Worm (Caenorhabditis elegans) whole organism, L4 larva: ENCODE measurements around the gene Y54G2A.16.

Source experiments
- F10B5.3 ChIP-seq: sonication (generic microtip); optimal IDR thresholded peaks from 2 replicates; lab custom pipeline; 2016; ENCODE audit warnings: mild to moderate bottlenecking, missing genetic modification characterization, missing compliant biosample characterization
- F44E2.7 ChIP-seq: fragments of 200-800 bp; sonication (Bioruptor generic); IDR thresholded peaks from 2 replicates; pipeline ENCODE4 v2.1.2; 2022; ENCODE audit warnings: missing genetic modification characterization, missing compliant biosample characterization
- T26A8.4 ChIP-seq: fragments of 200-800 bp; sonication (Bioruptor generic); IDR thresholded peaks from 2 replicates; pipeline ENCODE4 v1.3.6; 2022; ENCODE audit warnings: missing genetic modification characterization, missing compliant biosample characterization
- Y48G9A.11 ChIP-seq: fragments of 200-800 bp; sonication (Bioruptor generic); IDR thresholded peaks from 2 replicates; pipeline ENCODE4 v1.3.6; 2022; ENCODE audit warnings: missing genetic modification reagents, missing genetic modification characterization, missing compliant biosample characterization
- ama-1 ChIP-seq: fragments of 150-350 bp; optimal IDR thresholded peaks from 2 replicates; lab custom pipeline; 2014; ENCODE audit warnings: inconsistent platforms, mixed read lengths
- ceh-32 ChIP-seq: sonication (generic microtip); optimal IDR thresholded peaks from 2 replicates; lab custom pipeline; 2016; ENCODE audit warnings: mild to moderate bottlenecking, missing genetic modification characterization, missing compliant biosample characterization; ENCODE audit not compliant: poor library complexity
- ceh-62 ChIP-seq: sonication (generic microtip); optimal IDR thresholded peaks from 2 replicates; lab custom pipeline; 2017; ENCODE audit warnings: missing biosample characterization, missing genetic modification characterization
- ceh-82 ChIP-seq: sonication (generic microtip); optimal IDR thresholded peaks from 2 replicates; lab custom pipeline; 2017; ENCODE audit warnings: missing biosample characterization, missing genetic modification characterization
- cey-2 ChIP-seq: sonication (generic microtip); optimal IDR thresholded peaks from 3 replicates; lab custom pipeline; 2017; ENCODE audit warnings: missing genetic modification characterization, mild to moderate bottlenecking, missing compliant biosample characterization, antibody characterized with exemption, borderline replicate concordance; ENCODE audit not compliant: insufficient read depth
- ctbp-1 ChIP-seq: fragments of 200-800 bp; sonication (Bioruptor generic); IDR thresholded peaks from 2 replicates; pipeline ENCODE4 v1.3.6; 2022; ENCODE audit warnings: missing genetic modification reagents, missing genetic modification characterization, missing compliant biosample characterization
- daf-16 ChIP-seq, 3 experiments: sonication (generic microtip); optimal IDR thresholded peaks; 2 replicates each; lab custom pipeline; 2016 to 2017; ENCODE audit warnings: missing genetic modification characterization in 3 of 3, missing genetic modification reagents in 3 of 3, mild to moderate bottlenecking in 2 of 3, missing compliant biosample characterization in 2 of 3, missing biosample characterization in 1 of 3, moderate library complexity in 1 of 3
- daf-8 ChIP-seq: fragments of 200-800 bp; sonication (Bioruptor generic); IDR thresholded peaks from 2 replicates; pipeline ENCODE4 v1.3.6; 2022; ENCODE audit warnings: missing genetic modification characterization, missing compliant biosample characterization
- dpl-1 ChIP-seq: fragments of 150-350 bp; optimal IDR thresholded peaks from 2 replicates; lab custom pipeline; 2014; ENCODE audit warnings: missing biosample characterization, missing genetic modification reagents, missing genetic modification characterization
- dve-1 ChIP-seq: sonication (generic microtip); optimal IDR thresholded peaks from 2 replicates; lab custom pipeline; 2017; ENCODE audit warnings: antibody characterized with exemption, mild to moderate bottlenecking, missing genetic modification characterization, missing compliant biosample characterization; ENCODE audit not compliant: insufficient read depth
- egl-43 ChIP-seq: fragments of 200-800 bp; sonication (Bioruptor generic); IDR thresholded peaks from 2 replicates; pipeline ENCODE4 v1.3.6; 2022; ENCODE audit warnings: missing genetic modification reagents, missing genetic modification characterization, missing compliant biosample characterization
- hlh-30 ChIP-seq: sonication (generic microtip); optimal IDR thresholded peaks from 2 replicates; lab custom pipeline; 2017; ENCODE audit warnings: antibody characterized with exemption, mild to moderate bottlenecking, missing genetic modification characterization, missing compliant biosample characterization; ENCODE audit not compliant: insufficient read depth
- hmg-1.1 ChIP-seq: fragments of 200-800 bp; sonication (Bioruptor generic); IDR thresholded peaks from 2 replicates; pipeline ENCODE4 v1.3.6; 2022; ENCODE audit warnings: missing genetic modification reagents, missing genetic modification characterization, missing compliant biosample characterization
- jun-1 ChIP-seq: fragments of 150-350 bp; optimal IDR thresholded peaks from 2 replicates; lab custom pipeline; 2014; ENCODE audit warnings: missing biosample characterization, missing genetic modification reagents, missing genetic modification characterization
- lim-7 ChIP-seq: fragments of 200-800 bp; sonication (Bioruptor generic); IDR thresholded peaks from 2 replicates; pipeline ENCODE4 v1.3.6; 2022; ENCODE audit warnings: missing genetic modification characterization, missing compliant biosample characterization
- lin-1 ChIP-seq: fragments of 200-800 bp; sonication (Bioruptor generic); IDR thresholded peaks from 2 replicates; pipeline ENCODE4 v1.3.6; 2022; ENCODE audit warnings: missing genetic modification reagents, missing genetic modification characterization, missing compliant biosample characterization
- lin-13 ChIP-seq: fragments of 150-350 bp; optimal IDR thresholded peaks from 2 replicates; lab custom pipeline; 2014; ENCODE audit warnings: missing biosample characterization, missing genetic modification reagents, missing genetic modification characterization
- lin-15B ChIP-seq: fragments of 150-350 bp; sonication (generic microtip); optimal IDR thresholded peaks from 3 replicates; lab custom pipeline; 2014; ENCODE audit warnings: missing biosample characterization, missing genetic modification characterization
- lin-38 ChIP-seq: fragments of 200-800 bp; sonication (Bioruptor generic); IDR thresholded peaks from 2 replicates; pipeline ENCODE4 v1.3.6; 2022; ENCODE audit warnings: missing genetic modification reagents, missing genetic modification characterization, missing compliant biosample characterization
- lir-3 ChIP-seq: sonication (generic microtip); optimal IDR thresholded peaks from 2 replicates; lab custom pipeline; 2016; ENCODE audit warnings: mild to moderate bottlenecking, missing genetic modification characterization, missing compliant biosample characterization
- lsy-2 ChIP-seq, 2 experiments: fragments of 150-350 bp in 1 of 2; sonication (generic microtip) in 1 of 2; optimal IDR thresholded peaks; 2 replicates each; lab custom pipeline; 2014 to 2017; ENCODE audit warnings: missing biosample characterization in 2 of 2, missing genetic modification characterization in 2 of 2
- mep-1 ChIP-seq: fragments of 150-350 bp; sonication (generic microtip); optimal IDR thresholded peaks from 3 replicates; lab custom pipeline; 2014; ENCODE audit warnings: missing biosample characterization, missing genetic modification characterization
- mes-2 ChIP-seq: sonication (generic microtip); optimal IDR thresholded peaks from 2 replicates; lab custom pipeline; 2016; ENCODE audit warnings: missing genotype, mild to moderate bottlenecking, missing genetic modification characterization, missing compliant biosample characterization; ENCODE audit not compliant: poor library complexity, severe bottlenecking
- nhr-10 ChIP-seq: fragments of 150-350 bp; optimal IDR thresholded peaks from 2 replicates; lab custom pipeline; 2014; ENCODE audit warnings: missing biosample characterization, missing genetic modification characterization
- nhr-102 ChIP-seq: sonication (generic microtip); optimal IDR thresholded peaks from 2 replicates; lab custom pipeline; 2016; ENCODE audit warnings: mild to moderate bottlenecking, missing genetic modification characterization, moderate library complexity, missing compliant biosample characterization
- nhr-11 ChIP-seq: fragments of 150-350 bp; optimal IDR thresholded peaks from 2 replicates; lab custom pipeline; 2014; ENCODE audit warnings: missing biosample characterization, missing genetic modification characterization
- nhr-237 ChIP-seq: sonication (generic microtip); optimal IDR thresholded peaks from 2 replicates; lab custom pipeline; 2017; ENCODE audit warnings: missing biosample characterization, missing genetic modification characterization
- nhr-42 ChIP-seq: fragments of 200-800 bp; sonication (Bioruptor generic); IDR thresholded peaks from 2 replicates; pipeline ENCODE4 v1.3.6; 2022; ENCODE audit warnings: missing genetic modification characterization, missing compliant biosample characterization
- nhr-6 ChIP-seq: fragments of 150-350 bp; optimal IDR thresholded peaks from 2 replicates; lab custom pipeline; 2014; ENCODE audit warnings: missing biosample characterization, missing genetic modification characterization
- nhr-76 ChIP-seq: fragments of 150-350 bp; optimal IDR thresholded peaks from 2 replicates; lab custom pipeline; 2014; ENCODE audit warnings: missing biosample characterization, missing genetic modification characterization
- nhr-77 ChIP-seq: fragments of 150-350 bp; optimal IDR thresholded peaks from 2 replicates; lab custom pipeline; 2014; ENCODE audit warnings: missing biosample characterization, missing genetic modification characterization
- pqm-1 ChIP-seq: sonication (generic microtip); optimal IDR thresholded peaks from 2 replicates; lab custom pipeline; 2017; ENCODE audit warnings: missing biosample characterization, missing genetic modification characterization
- set-16 ChIP-seq: fragments of 200-800 bp; sonication (Bioruptor generic); IDR thresholded peaks from 2 replicates; pipeline ENCODE4 v1.3.6; 2022; ENCODE audit warnings: missing genetic modification reagents, missing genetic modification characterization, missing compliant biosample characterization
- skn-1 ChIP-seq: fragments of 150-350 bp; optimal IDR thresholded peaks from 2 replicates; lab custom pipeline; 2014; ENCODE audit warnings: missing biosample characterization, missing genetic modification characterization
- snpc-1.2 ChIP-seq: fragments of 200-800 bp; sonication (Bioruptor generic); IDR thresholded peaks from 2 replicates; pipeline ENCODE4 v1.3.6; 2022; ENCODE audit warnings: missing genetic modification reagents, missing genetic modification characterization, missing compliant biosample characterization
- snpc-4 ChIP-seq: fragments of 150-350 bp; optimal IDR thresholded peaks from 2 replicates; lab custom pipeline; 2014; ENCODE audit warnings: missing biosample characterization, missing genetic modification characterization
- spr-3 ChIP-seq: fragments of 200-800 bp; sonication (Bioruptor generic); optimal IDR thresholded peaks from 2 replicates; lab custom pipeline; 2018; ENCODE audit warnings: mild to moderate bottlenecking, missing genetic modification characterization, missing compliant biosample characterization
- unc-39 ChIP-seq: sonication (generic microtip); optimal IDR thresholded peaks from 2 replicates; lab custom pipeline; 2017; ENCODE audit warnings: missing biosample characterization, missing genetic modification characterization
- vab-7 ChIP-seq: fragments of 200-800 bp; sonication (Bioruptor generic); IDR thresholded peaks from 2 replicates; pipeline ENCODE4 v1.3.6; 2022; ENCODE audit warnings: missing genetic modification reagents, missing genetic modification characterization, missing compliant biosample characterization
- zfp-3 ChIP-seq: fragments of 200-800 bp; sonication (Bioruptor generic); conservative IDR thresholded peaks from 2 replicates; pipeline ENCODE4 v1.3.6; 2022; ENCODE audit warnings: missing genetic modification reagents, missing genetic modification characterization, missing compliant biosample characterization
- zip-11 ChIP-seq: fragments of 200-800 bp; sonication (Bioruptor generic); IDR thresholded peaks from 2 replicates; pipeline ENCODE4 v1.3.6; 2022; ENCODE audit warnings: missing genetic modification characterization, missing compliant biosample characterization
- zip-2 ChIP-seq: fragments of 150-350 bp; optimal IDR thresholded peaks from 2 replicates; lab custom pipeline; 2014; ENCODE audit warnings: missing biosample characterization, missing genetic modification characterization
- ztf-11 ChIP-seq: fragments of 150-350 bp; optimal IDR thresholded peaks from 2 replicates; lab custom pipeline; 2014; ENCODE audit warnings: missing biosample characterization, missing genetic modification characterization

The Y54G2A.16 gene

ce11 chrIV:2890401-2890952 lies 25.8 kb upstream of the Y54G2A.16 start, which contains the start of the genes nprt-1 and dib-1:
TSS of gene nprt-1 (minus strand) at chrIV:2890451.
TSS of gene dib-1 (plus strand) at chrIV:2890882.
- TF ChIP-seq dve-1 (tag; lab: Kevin White, UChicago) = peak; percentile 27
- no peak for TF ChIP-seq snpc-4 (tag; lab: Kevin White, UChicago)
- no peak for TF ChIP-seq nhr-11 (tag; lab: Kevin White, UChicago)
- peak in 1 of 2 experiments; percentile 72 for TF ChIP-seq lsy-2 (tag; optimal IDR thresholded peaks at IDR 0.05; lab: Kevin White, UChicago)
- peak; percentile 20 for TF ChIP-seq ama-1
- no peak for TF ChIP-seq ceh-32
- no peak for TF ChIP-seq ceh-62 (tag; lab: Kevin White, UChicago)
- TF ChIP-seq mep-1 (tag; lab: Kevin White, UChicago) = peak; percentile 24
- no peak for TF ChIP-seq jun-1 (tag; lab: Kevin White, UChicago)
- no peak for TF ChIP-seq F10B5.3
- TF ChIP-seq lin-13 = no peak
- TF ChIP-seq nhr-10 (tag; lab: Kevin White, UChicago) = no peak
- no peak for TF ChIP-seq F44E2.7 (GFP tag; lab: Robert Waterston, UW)
- no peak for TF ChIP-seq spr-3
- TF ChIP-seq lin-15B (tag; lab: Kevin White, UChicago) = no peak
- TF ChIP-seq T26A8.4 = no peak
- TF ChIP-seq nhr-6 (tag; lab: Kevin White, UChicago) = no peak
- 0 out of 2 replicates have a peak, but pooled peaks have one; percentile 28 for TF ChIP-seq Y48G9A.11 (GFP tag; lab: Robert Waterston, UW)
- TF ChIP-seq dpl-1 = peak; percentile 83
- no peak for TF ChIP-seq ceh-82 (tag; lab: Kevin White, UChicago)
- no peak for TF ChIP-seq vab-7
- no peak for TF ChIP-seq snpc-1.2 (GFP tag; lab: Robert Waterston, UW)
- no peak for TF ChIP-seq daf-16 (GFP tag; optimal IDR thresholded peaks at IDR 0.05; lab: Kevin White, UChicago)
- TF ChIP-seq daf-16 (tag; optimal IDR thresholded peaks at IDR 0.05; lab: Kevin White, UChicago) = peak; percentile 6
- no peak for TF ChIP-seq zfp-3
- no peak for TF ChIP-seq daf-8
- TF ChIP-seq nhr-237 (tag; lab: Kevin White, UChicago) = no peak
- no peak for TF ChIP-seq ctbp-1 (GFP tag; lab: Robert Waterston, UW)
- peak; percentile 49 for TF ChIP-seq mes-2 (tag; lab: Kevin White, UChicago)
- TF ChIP-seq unc-39 (tag; lab: Kevin White, UChicago) = no peak
- TF ChIP-seq hlh-30 (tag; lab: Kevin White, UChicago) = peak; percentile 33
- peak; percentile 28 for TF ChIP-seq nhr-77 (tag; lab: Kevin White, UChicago)
- TF ChIP-seq cey-2 (tag; lab: Kevin White, UChicago) = no peak
- no peak for TF ChIP-seq egl-43 (GFP tag; lab: Robert Waterston, UW)
- TF ChIP-seq pqm-1 (tag; lab: Kevin White, UChicago) = no peak
- peak; percentile 45; the same call in 1 of the 2 replicates for TF ChIP-seq lin-38 (GFP tag; lab: Robert Waterston, UW)
- TF ChIP-seq lin-1 (GFP tag; lab: Robert Waterston, UW) = no peak
- TF ChIP-seq ztf-11 (tag; lab: Kevin White, UChicago) = no peak
- no peak for TF ChIP-seq zip-11 (GFP tag; lab: Robert Waterston, UW)
- TF ChIP-seq nhr-102 (tag; lab: Kevin White, UChicago) = no peak
- no peak for TF ChIP-seq skn-1 (tag; lab: Kevin White, UChicago)
- TF ChIP-seq nhr-76 (tag; lab: Kevin White, UChicago) = no peak
- TF ChIP-seq lir-3 = no peak
- no peak for TF ChIP-seq lim-7 (GFP tag; lab: Robert Waterston, UW)
- no peak for TF ChIP-seq nhr-42 (GFP tag; lab: Robert Waterston, UW)
- TF ChIP-seq set-16 (GFP tag; lab: Robert Waterston, UW) = no peak
- no peak for TF ChIP-seq zip-2 (tag; lab: Kevin White, UChicago)
- TF ChIP-seq hmg-1.1 (GFP tag; lab: Robert Waterston, UW) = no peak
- TF ChIP-seq, all 104 proteins: peak for 11
